Fruit fly (Drosophila melanogaster): ENCODE results near the gene CG13708.

CG13708 gene

DNA sequence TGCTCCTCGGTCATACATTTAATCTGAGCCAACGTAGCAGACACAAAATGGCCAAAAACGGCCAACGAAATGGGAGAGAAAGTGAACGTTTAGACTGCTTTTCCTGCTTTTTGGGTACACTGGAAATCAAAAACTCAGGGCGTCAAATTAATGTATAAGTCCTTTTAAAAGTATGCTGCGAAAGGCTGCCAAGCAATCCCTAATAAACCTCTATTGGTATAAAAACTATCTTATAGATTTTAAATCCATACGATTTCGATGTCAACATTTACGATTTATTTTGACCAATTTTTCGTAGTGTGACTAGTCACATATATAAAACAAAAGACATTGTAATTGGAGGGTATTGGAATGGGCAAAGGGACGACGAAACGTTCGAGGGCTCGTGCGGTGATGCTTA is 11.4 kb upstream of the CG13708 start (continued):
- TF ChIP-seq eyg (GFP tag; optimal IDR thresholded peaks at IDR 0.05) (no peak), Gug (GFP tag; IDR thresholded peaks at IDR 0.05) (0 out of 4 replicates have a peak, but pooled peaks have one; percentile 11), CG2678 (tag; optimal IDR thresholded peaks at IDR 0.05) (peak; percentile 23), CG17361 (GFP tag; IDR thresholded peaks at IDR 0.05) (no peak)

dm6 chr3L:4843428-4843827 is 10.0 kb upstream of the CG13708 start:
- TF ChIP-seq Hey (tag; optimal IDR thresholded peaks at IDR 0.05) (peak; percentile 52), danr (GFP tag; IDR thresholded peaks at IDR 0.05) (no peak), NfI (GFP tag; optimal IDR thresholded peaks at IDR 0.05) (no peak), CG18476 (GFP tag; optimal IDR thresholded peaks at IDR 0.05) (no peak), CG7987 (GFP tag; optimal IDR thresholded peaks at IDR 0.05) (no peak), oc (tag; optimal IDR thresholded peaks at IDR 0.05) (no peak), Mrtf (GFP tag; IDR thresholded peaks at IDR 0.05) (no peak), esg (GFP tag; conservative IDR thresholded peaks at IDR 0.05) (no peak), Oaz (GFP tag; IDR thresholded peaks at IDR 0.05) (no peak), CG11093 (GFP tag; IDR thresholded peaks at IDR 0.05) (no peak), CG10147 (GFP tag; optimal IDR thresholded peaks at IDR 0.05) (no peak), org-1 (GFP tag; optimal IDR thresholded peaks at IDR 0.05) (no peak), CG8765 (GFP tag; IDR thresholded peaks at IDR 0.05) (0 out of 2 replicates have a peak, but pooled peaks have one; percentile 28), CG34376 (GFP tag; optimal IDR thresholded peaks at IDR 0.05) (no peak), CG10654 (GFP tag; optimal IDR thresholded peaks at IDR 0.05) (no peak), NFAT (GFP tag; IDR thresholded peaks at IDR 0.05) (0 out of 2 replicates have a peak, but pooled peaks have one; percentile 19), ac (GFP tag; optimal IDR thresholded peaks at IDR 0.05) (no peak), Nf-YC (tag; optimal IDR thresholded peaks at IDR 0.05) (peak; percentile 84), Nf-YB (GFP tag; optimal IDR thresholded peaks at IDR 0.05) (peak; percentile 84), fd64A (GFP tag; optimal IDR thresholded peaks at IDR 0.05) (no peak), psq (GFP tag; optimal IDR thresholded peaks at IDR 0.05) (no peak), CG30020 (tag; optimal IDR thresholded peaks at IDR 0.05) (no peak), CG10321 (GFP tag; IDR thresholded peaks at IDR 0.05) (no peak)

DNA sequence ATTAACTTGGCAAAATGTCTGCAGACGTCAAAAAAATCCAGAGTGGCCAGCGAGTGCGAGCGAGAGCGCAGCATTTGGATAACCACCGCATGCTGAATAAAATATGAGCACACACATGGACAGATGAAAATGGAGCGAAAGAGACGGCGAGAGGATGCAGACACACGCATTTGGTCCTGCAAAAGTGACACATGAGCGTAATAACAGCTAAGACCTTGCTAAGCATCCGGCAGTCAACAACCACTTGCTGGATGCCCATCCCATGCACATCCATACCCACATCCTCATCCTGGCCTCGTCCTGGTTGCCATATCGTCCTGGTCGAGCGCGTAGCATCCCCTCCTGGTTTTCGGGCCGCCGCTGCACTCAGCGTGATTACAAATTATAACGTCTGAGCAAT is 9.3 kb upstream of the CG13708 start:
- peak; percentile 61 for TF ChIP-seq twi (tag; optimal IDR thresholded peaks at IDR 0.05)
- TF ChIP-seq cg (GFP tag; optimal IDR thresholded peaks at IDR 0.05), result peak; percentile 45
- TF ChIP-seq crol (GFP tag; IDR thresholded peaks at IDR 0.05), result no peak
- no peak for TF ChIP-seq peb (GFP tag; IDR thresholded peaks at IDR 0.05)
- TF ChIP-seq CG8478 (optimal IDR thresholded peaks at IDR 0.05), result peak; percentile 65
- TF ChIP-seq tll (GFP tag; optimal IDR thresholded peaks at IDR 0.05), result peak in 1 of 2 experiments; percentile 47
- TF ChIP-seq CG15479 (GFP tag; optimal IDR thresholded peaks at IDR 0.05), result peak; percentile 14
- TF ChIP-seq CG17186 (GFP tag; optimal IDR thresholded peaks at IDR 0.05), result no peak
- TF ChIP-seq Nf-YC (tag; optimal IDR thresholded peaks at IDR 0.05), result peak; percentile 63
- TF ChIP-seq ERR (GFP tag; optimal IDR thresholded peaks at IDR 0.05), result no peak
- peak; percentile 23 for TF ChIP-seq zen (tag; optimal IDR thresholded peaks at IDR 0.05)
- TF ChIP-seq CG1832 (GFP tag; optimal IDR thresholded peaks at IDR 0.05), result peak; percentile 27
- peak; percentile 22 for TF ChIP-seq Hey (tag; optimal IDR thresholded peaks at IDR 0.05)
